Worm (Caenorhabditis elegans): Measurements from ENCODE around the gene srh-61.

srh-61 gene

DNA sequence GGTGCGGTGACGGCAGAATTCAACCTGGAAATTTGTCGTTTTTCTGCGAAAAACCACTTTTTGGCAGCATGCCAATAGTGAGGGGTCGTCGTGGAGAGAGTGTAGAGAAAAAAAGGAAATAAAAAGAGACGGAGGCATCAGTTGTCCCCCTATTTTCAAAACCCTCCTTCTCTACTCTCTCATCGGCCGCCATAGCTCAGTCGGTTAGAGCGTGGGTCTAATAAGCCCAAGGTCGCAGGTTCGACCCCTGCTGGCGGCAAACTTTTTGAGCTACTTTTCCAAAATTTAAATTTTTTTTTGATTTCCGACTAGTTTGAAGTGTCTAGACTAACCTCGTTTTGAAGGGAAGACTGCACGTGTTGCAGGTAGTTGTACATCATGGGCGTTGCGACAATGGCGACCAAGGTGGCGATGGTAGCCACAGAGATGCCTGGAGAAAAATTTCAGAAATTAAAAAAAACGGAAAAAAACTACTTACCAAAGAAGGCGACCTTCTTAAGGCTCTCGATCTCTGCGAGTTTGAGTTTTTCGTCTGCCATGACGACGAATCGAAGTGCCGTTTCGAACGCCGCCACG, 21.6 kb downstream of the srh-61 start, which contains the start of gene col-85 (continued):
- no peak for TF ChIP-seq nhr-77 (tag; optimal IDR thresholded peaks at IDR 0.05)
- TF ChIP-seq fos-1 (tag; optimal IDR thresholded peaks at IDR 0.05) = no peak
- peak; percentile 15 for TF ChIP-seq tbx-2 (tag; optimal IDR thresholded peaks at IDR 0.05)

DNA sequence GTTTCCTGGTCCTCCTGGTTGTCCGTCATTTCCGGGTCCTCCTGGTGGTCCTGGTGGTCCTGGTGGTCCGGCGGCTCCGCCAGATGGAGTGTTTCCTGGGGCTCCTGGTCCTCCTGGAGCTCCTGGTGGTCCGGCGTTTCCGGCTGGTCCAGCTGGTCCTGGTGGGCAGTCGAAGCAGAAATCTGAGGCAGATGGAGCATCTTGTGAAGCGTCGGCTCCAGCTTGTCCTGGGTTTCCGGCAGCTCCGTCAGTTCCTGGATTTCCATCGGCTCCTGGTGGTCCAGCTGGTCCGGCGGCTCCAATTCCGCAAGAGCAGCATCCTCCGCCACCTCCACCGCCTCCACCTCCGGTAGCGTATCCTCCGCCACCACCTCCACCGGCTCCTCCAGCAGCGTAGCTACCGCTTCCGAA, 22.1 kb downstream of the srh-61 start:
- no peak for TF ChIP-seq ztf-4 (tag; optimal IDR thresholded peaks at IDR 0.05)
- no peak for TF ChIP-seq aly-2 (tag; optimal IDR thresholded peaks at IDR 0.05)
- TF ChIP-seq skn-1 (tag; optimal IDR thresholded peaks at IDR 0.05) = no peak
- TF ChIP-seq pha-4 (tag; optimal IDR thresholded peaks at IDR 0.05) = no peak
- no peak for TF ChIP-seq nfya-1 (tag; optimal IDR thresholded peaks at IDR 0.05; ENCODE audit: insufficient read depth)
- no peak for TF ChIP-seq elt-3 (tag; optimal IDR thresholded peaks at IDR 0.05)
- no peak for TF ChIP-seq ztf-11 (tag; optimal IDR thresholded peaks at IDR 0.05)
- TF ChIP-seq lin-15B (tag; optimal IDR thresholded peaks at IDR 0.05) = no peak
- TF ChIP-seq hmg-11 (tag; optimal IDR thresholded peaks at IDR 0.05) = no peak
- no peak for TF ChIP-seq sea-2 (GFP tag; optimal IDR thresholded peaks at IDR 0.05)
- TF ChIP-seq unc-62 (GFP tag; optimal IDR thresholded peaks at IDR 0.05) = no peak

- TF ChIP-seq R02D3.7 (tag; optimal IDR thresholded peaks at IDR 0.05) = no peak
- no peak for TF ChIP-seq nhr-12 (tag; optimal IDR thresholded peaks at IDR 0.05)
- TF ChIP-seq nhr-67 (tag; optimal IDR thresholded peaks at IDR 0.05) = no peak
- no peak for TF ChIP-seq ztf-11 (tag; optimal IDR thresholded peaks at IDR 0.05)
- TF ChIP-seq fos-1 (tag; optimal IDR thresholded peaks at IDR 0.05) = no peak
- TF ChIP-seq hmg-11 (tag; optimal IDR thresholded peaks at IDR 0.05) = no peak
- no peak for TF ChIP-seq nhr-11 (tag; optimal IDR thresholded peaks at IDR 0.05)
- TF ChIP-seq unc-62 (GFP tag; optimal IDR thresholded peaks at IDR 0.05) = no peak
- TF ChIP-seq sea-2 (GFP tag; optimal IDR thresholded peaks at IDR 0.05) = no peak
- no peak for TF ChIP-seq fkh-2 (tag; optimal IDR thresholded peaks at IDR 0.05)
- TF ChIP-seq nfya-1 (tag; optimal IDR thresholded peaks at IDR 0.05; ENCODE audit: insufficient read depth) = no peak
These were observed 24.3 kb downstream of the srh-61 start, which contains the start of gene srz-6 for ce11 chrII:12491936-12492335. Gene srz-6 (plus strand): TSS chrII:12492236.

DNA sequence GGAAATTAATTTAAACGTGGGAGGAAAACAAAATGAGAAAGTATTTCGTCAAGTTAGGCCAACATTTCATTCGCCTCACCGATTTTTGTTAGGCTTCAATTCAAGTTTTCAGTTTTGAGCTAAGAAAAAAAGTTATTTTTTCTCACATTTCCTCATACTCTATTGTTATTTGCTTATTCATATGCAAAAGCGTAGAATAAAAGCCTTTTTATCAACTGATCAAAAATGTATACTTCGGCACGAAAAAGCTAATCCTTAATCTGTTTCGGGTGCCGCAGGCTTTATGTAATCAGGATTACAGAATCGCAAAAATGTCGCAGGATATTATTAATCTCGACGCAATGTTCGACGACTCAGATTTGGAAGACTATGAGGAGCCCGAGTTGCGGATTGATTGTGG, 26.3 kb downstream of the srh-61 start, which contains the start of gene T21B4.15:
Gene T21B4.15 (plus strand): TSS at position 301 of the 400 bp plus-strand sequence.
- TF ChIP-seq nhr-67 (tag; optimal IDR thresholded peaks at IDR 0.05) = no peak
- TF ChIP-seq pqm-1 (tag; optimal IDR thresholded peaks at IDR 0.05) = no peak
- no peak for TF ChIP-seq lin-39 (tag; optimal IDR thresholded peaks at IDR 0.05)
- TF ChIP-seq nhr-28 (tag; optimal IDR thresholded peaks at IDR 0.05) = no peak
- no peak for TF ChIP-seq fkh-10 (GFP tag; optimal IDR thresholded peaks at IDR 0.05)
- no peak for TF ChIP-seq egl-27 (tag; optimal IDR thresholded peaks at IDR 0.05)
- TF ChIP-seq eor-1 (tag; optimal IDR thresholded peaks at IDR 0.05) = no peak

ce11 chrII:12488810-12489209, 27.4 kb downstream of the srh-61 start:
- no peak for TF ChIP-seq daf-12 (tag; optimal IDR thresholded peaks at IDR 0.05)
- no peak for TF ChIP-seq ama-1 (optimal IDR thresholded peaks at IDR 0.05)
- no peak for TF ChIP-seq elt-3 (tag; optimal IDR thresholded peaks at IDR 0.05)
- no peak for TF ChIP-seq pqm-1 (tag; optimal IDR thresholded peaks at IDR 0.05)
- TF ChIP-seq ceh-82 (tag; optimal IDR thresholded peaks at IDR 0.05) = no peak
- no peak for TF ChIP-seq unc-62 (GFP tag; optimal IDR thresholded peaks at IDR 0.05)
- no peak for TF ChIP-seq sea-2 (GFP tag; optimal IDR thresholded peaks at IDR 0.05)
- TF ChIP-seq hmg-11 (tag; optimal IDR thresholded peaks at IDR 0.05) = no peak
- TF ChIP-seq egl-27 (tag; optimal IDR thresholded peaks at IDR 0.05) = no peak
- no peak for TF ChIP-seq nhr-237 (tag; optimal IDR thresholded peaks at IDR 0.05)
- no peak for TF ChIP-seq nhr-23 (tag; optimal IDR thresholded peaks at IDR 0.05)
- TF ChIP-seq ceh-9 (tag; optimal IDR thresholded peaks at IDR 0.05) = no peak

DNA sequence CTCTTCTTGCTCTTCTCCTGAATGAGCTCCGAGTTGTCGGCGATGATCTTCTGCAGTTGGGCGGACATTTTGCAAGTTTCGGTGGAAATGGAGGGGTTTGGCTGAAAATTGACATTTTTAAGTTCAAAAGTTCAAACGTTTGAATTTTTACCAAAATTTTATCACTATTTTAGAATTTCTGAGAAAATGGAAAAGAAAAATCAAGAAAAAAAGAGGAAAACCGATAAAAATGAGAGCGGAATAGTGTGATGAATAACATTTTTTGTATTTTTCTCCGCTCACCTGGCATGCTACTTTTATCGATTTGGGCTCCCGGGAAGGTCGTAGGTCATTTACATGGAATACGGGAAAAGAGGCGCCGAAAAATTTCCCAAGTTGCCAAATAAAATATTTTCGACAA, 31.2 kb downstream of the srh-61 start, which contains the start of gene F15A4.10:
Gene F15A4.10 (minus strand): TSS at position 101 of the 400 bp plus-strand sequence.
- TF ChIP-seq lsy-12 (tag; optimal IDR thresholded peaks at IDR 0.05) (no peak), ZK546.5 (tag; optimal IDR thresholded peaks at IDR 0.05) (no peak), skn-1 (tag; optimal IDR thresholded peaks at IDR 0.05) (no peak), egl-5 (tag; optimal IDR thresholded peaks at IDR 0.05) (no peak), egl-27 (tag; optimal IDR thresholded peaks at IDR 0.05) (no peak), eor-1 (tag; optimal IDR thresholded peaks at IDR 0.05) (no peak), jun-1 (tag; optimal IDR thresholded peaks at IDR 0.05) (no peak), mdl-1 (tag; optimal IDR thresholded peaks at IDR 0.05) (no peak)
